Fruit fly (Drosophila melanogaster): ENCODE results near the gene LManI.
A peak's percentile ranks its signal among the peaks of the same experiment; 100 is the strongest.

Gene LManI

dm6 chr2L:10499608-10500007 lies 42.6 kb upstream of the LManI start:
- no peak for TF ChIP-seq wor (GFP tag; IDR thresholded peaks at IDR 0.05)
- TF ChIP-seq CG30431 (GFP tag; optimal IDR thresholded peaks at IDR 0.05), result no peak
- TF ChIP-seq Hr39 (optimal IDR thresholded peaks at IDR 0.05), result no peak
- TF ChIP-seq sd (tag; optimal IDR thresholded peaks at IDR 0.05), result peak; percentile 27
- TF ChIP-seq grau (tag; optimal IDR thresholded peaks at IDR 0.05), result no peak
- 0 out of 2 replicates have a peak, but pooled peaks have one; percentile 27 for TF ChIP-seq CG14441 (GFP tag; IDR thresholded peaks at IDR 0.05)
- no peak for TF ChIP-seq CG12236 (GFP tag; optimal IDR thresholded peaks at IDR 0.05)
- TF ChIP-seq az2 (GFP tag; optimal IDR thresholded peaks at IDR 0.05), result no peak
- no peak for TF ChIP-seq dmrt99B (tag; optimal IDR thresholded peaks at IDR 0.05)
- no peak for TF ChIP-seq CG5180 (GFP tag; optimal IDR thresholded peaks at IDR 0.05)
- no peak for TF ChIP-seq Dek (tag; optimal IDR thresholded peaks at IDR 0.05)
- no peak for TF ChIP-seq CG10366 (GFP tag; IDR thresholded peaks at IDR 0.05)
- TF ChIP-seq Adf1 (GFP tag; IDR thresholded peaks at IDR 0.05), result no peak
- no peak for TF ChIP-seq gce (GFP tag; IDR thresholded peaks at IDR 0.05)
- no peak for TF ChIP-seq sima (GFP tag; optimal IDR thresholded peaks at IDR 0.05)
- TF ChIP-seq chinmo (GFP tag; IDR thresholded peaks at IDR 0.05; ENCODE audit: partially characterized antibody), result 0 out of 4 replicates have a peak, but pooled peaks have one; percentile 56
- no peak for TF ChIP-seq D19B (GFP tag; optimal IDR thresholded peaks at IDR 0.05)
- TF ChIP-seq so (GFP tag; IDR thresholded peaks at IDR 0.05), result peak; percentile 67; the same call in 1 of the 3 replicates
- TF ChIP-seq Antp (GFP tag; optimal IDR thresholded peaks at IDR 0.05), result no peak
- TF ChIP-seq CG9437 (GFP tag; optimal IDR thresholded peaks at IDR 0.05), result no peak
- no peak for TF ChIP-seq gsb (GFP tag; IDR thresholded peaks at IDR 0.05)
- no peak for TF ChIP-seq CG4707 (GFP tag; optimal IDR thresholded peaks at IDR 0.05)
- TF ChIP-seq chif (GFP tag; optimal IDR thresholded peaks at IDR 0.05), result no peak
- TF ChIP-seq Side (GFP tag; optimal IDR thresholded peaks at IDR 0.05), result no peak
- peak; percentile 20 for TF ChIP-seq ATbp (GFP tag; optimal IDR thresholded peaks at IDR 0.05)
- TF ChIP-seq Awh (GFP tag; IDR thresholded peaks at IDR 0.05), result peak; percentile 30; the same call in 1 of the 2 replicates
- no peak for TF ChIP-seq cato (GFP tag; optimal IDR thresholded peaks at IDR 0.05; ENCODE audit: borderline replicate concordance)
- TF ChIP-seq gcm2 (GFP tag; optimal IDR thresholded peaks at IDR 0.05), result no peak
- peak; percentile 6 for TF ChIP-seq CG18599 (GFP tag; optimal IDR thresholded peaks at IDR 0.05)
- TF ChIP-seq zfh1 (GFP tag; IDR thresholded peaks at IDR 0.05), result peak; percentile 8; the same call in 1 of the 3 replicates
- no peak for TF ChIP-seq Myb (GFP tag; optimal IDR thresholded peaks at IDR 0.05)
- TF ChIP-seq mirr (GFP tag; optimal IDR thresholded peaks at IDR 0.05), result peak; percentile 58
- TF ChIP-seq ranshi (GFP tag; IDR thresholded peaks at IDR 0.05), result no peak
- no peak for TF ChIP-seq Aef1 (GFP tag; IDR thresholded peaks at IDR 0.05)
- no peak for TF ChIP-seq B-H2 (GFP tag; optimal IDR thresholded peaks at IDR 0.05)
- TF ChIP-seq CG8290 (GFP tag; optimal IDR thresholded peaks at IDR 0.05), result no peak
- TF ChIP-seq CG8290 (tag; optimal IDR thresholded peaks at IDR 0.05), result peak in 1 of 2 experiments; percentile 48
- TF ChIP-seq eyg (GFP tag; optimal IDR thresholded peaks at IDR 0.05), result no peak
- TF ChIP-seq ara (GFP tag; IDR thresholded peaks at IDR 0.05), result no peak
- no peak for TF ChIP-seq pb (GFP tag; optimal IDR thresholded peaks at IDR 0.05)
- TF ChIP-seq Oli (tag; optimal IDR thresholded peaks at IDR 0.05), result no peak
- no peak for TF ChIP-seq hbn (GFP tag; IDR thresholded peaks at IDR 0.05; ENCODE audit: partially characterized antibody)
- no peak for TF ChIP-seq crp (GFP tag; optimal IDR thresholded peaks at IDR 0.05)
- no peak for TF ChIP-seq caup (GFP tag; optimal IDR thresholded peaks at IDR 0.05; ENCODE audit: severe bottlenecking)
- no peak for TF ChIP-seq h (optimal IDR thresholded peaks at IDR 0.05)
- TF ChIP-seq CG5245 (GFP tag; optimal IDR thresholded peaks at IDR 0.05), result no peak
- no peak for TF ChIP-seq dati (GFP tag; IDR thresholded peaks at IDR 0.05)
- no peak for TF ChIP-seq CG6854 (GFP tag; optimal IDR thresholded peaks at IDR 0.05)
- TF ChIP-seq Sox102F (GFP tag; optimal IDR thresholded peaks at IDR 0.05), result no peak
- TF ChIP-seq CG11247 (GFP tag; IDR thresholded peaks at IDR 0.05), result no peak
- peak; percentile 8; the same call in 1 of the 2 replicates for TF ChIP-seq CG6689 (GFP tag; IDR thresholded peaks at IDR 0.05)
- TF ChIP-seq CG6175 (GFP tag; IDR thresholded peaks at IDR 0.05), result peak; percentile 32; the same call in 1 of the 3 replicates
- no peak for TF ChIP-seq Max (GFP tag; optimal IDR thresholded peaks at IDR 0.05)

Measured in whole organism, embryonic.